Worm (Caenorhabditis elegans) whole organism, young adult: Measurements from ENCODE around the gene rgr-1.

Source experiments
- F22D6.2 ChIP-seq: sonication (generic microtip); optimal IDR thresholded peaks from 2 replicates; lab custom pipeline; 2016; ENCODE audit warnings: mild to moderate bottlenecking, missing genetic modification characterization, missing compliant biosample characterization
- F37B4.10 ChIP-seq: fragments of 200-800 bp; sonication (Bioruptor generic); IDR thresholded peaks from 2 replicates; pipeline ENCODE4 v1.3.6; 2022; ENCODE audit warnings: missing genetic modification characterization, missing compliant biosample characterization
- F49E8.2 ChIP-seq: sonication (generic microtip); optimal IDR thresholded peaks from 3 replicates; lab custom pipeline; 2017; ENCODE audit warnings: missing genetic modification characterization, mild to moderate bottlenecking, missing compliant biosample characterization, antibody characterized with exemption, moderate library complexity; ENCODE audit not compliant: insufficient read depth
- F52B5.7 ChIP-seq: sonication (generic microtip); optimal IDR thresholded peaks from 2 replicates; lab custom pipeline; 2016; ENCODE audit warnings: mild to moderate bottlenecking, missing genetic modification characterization, missing compliant biosample characterization
- K11D2.4 ChIP-seq: fragments of 200-800 bp; sonication (Bioruptor generic); IDR thresholded peaks from 2 replicates; pipeline ENCODE4 v1.3.6; 2022; ENCODE audit warnings: missing genetic modification reagents, missing genetic modification characterization, missing compliant biosample characterization
- K12H6.12 ChIP-seq: fragments of 200-800 bp; sonication (Bioruptor generic); optimal IDR thresholded peaks from 2 replicates; lab custom pipeline; 2018; ENCODE audit warnings: mild to moderate bottlenecking, missing genetic modification characterization, missing compliant biosample characterization
- T26A5.8 ChIP-seq: sonication (generic microtip); optimal IDR thresholded peaks from 2 replicates; lab custom pipeline; 2016; ENCODE audit warnings: missing genetic modification characterization, missing compliant biosample characterization
- Y53G8AR.9 ChIP-seq: fragments of 200-800 bp; sonication (Bioruptor generic); conservative IDR thresholded peaks from 2 replicates; pipeline ENCODE4 v1.3.6; 2022; ENCODE audit warnings: missing genetic modification reagents, missing genetic modification characterization, missing compliant biosample characterization
- Y67H2A.10 ChIP-seq: fragments of 200-800 bp; sonication (Bioruptor generic); conservative IDR thresholded peaks from 2 replicates; pipeline ENCODE4 v1.3.6; 2022; ENCODE audit warnings: missing genetic modification reagents, missing genetic modification characterization, missing compliant biosample characterization
- akir-1 ChIP-seq: fragments of 200-800 bp; sonication (Bioruptor generic); optimal IDR thresholded peaks from 2 replicates; lab custom pipeline; 2018; ENCODE audit warnings: mild to moderate bottlenecking, missing genetic modification characterization, moderate library complexity, missing compliant biosample characterization
- aptf-2 ChIP-seq: fragments of 200-800 bp; sonication (Bioruptor generic); conservative IDR thresholded peaks from 2 replicates; pipeline ENCODE4 v1.3.6; 2022; ENCODE audit warnings: missing genetic modification reagents, missing genetic modification characterization, missing compliant biosample characterization
- attf-5 ChIP-seq: fragments of 200-800 bp; sonication (Bioruptor generic); optimal IDR thresholded peaks from 2 replicates; lab custom pipeline; 2018; ENCODE audit warnings: mild to moderate bottlenecking, missing genetic modification characterization, missing compliant biosample characterization
- bed-1 ChIP-seq: fragments of 200-800 bp; sonication (Bioruptor generic); IDR thresholded peaks from 2 replicates; pipeline ENCODE4 v1.3.6; 2022; ENCODE audit warnings: missing genetic modification reagents, missing genetic modification characterization, missing compliant biosample characterization
- bed-2 ChIP-seq: fragments of 200-800 bp; sonication (Bioruptor generic); IDR thresholded peaks from 2 replicates; pipeline ENCODE4 v1.3.6; 2022; ENCODE audit warnings: missing genetic modification reagents, missing genetic modification characterization, missing compliant biosample characterization
- cebp-2 ChIP-seq: fragments of 200-800 bp; sonication (Bioruptor generic); IDR thresholded peaks from 2 replicates; pipeline ENCODE4 v1.3.6; 2022; ENCODE audit warnings: missing genetic modification characterization, missing compliant biosample characterization
- ceh-100 ChIP-seq: fragments of 200-800 bp; sonication (Bioruptor generic); IDR thresholded peaks from 2 replicates; pipeline ENCODE4 v1.3.6; 2022; ENCODE audit warnings: missing genetic modification reagents, missing genetic modification characterization, missing compliant biosample characterization
- ceh-27 ChIP-seq: fragments of 200-800 bp; sonication (Bioruptor generic); optimal IDR thresholded peaks from 2 replicates; lab custom pipeline; 2018; ENCODE audit warnings: mild to moderate bottlenecking, missing genetic modification characterization, moderate library complexity, missing compliant biosample characterization
- chd-7 ChIP-seq: sonication (generic microtip); optimal IDR thresholded peaks from 2 replicates; lab custom pipeline; 2016; ENCODE audit warnings: mild to moderate bottlenecking, missing genetic modification characterization, moderate library complexity, missing compliant biosample characterization
- die-1 ChIP-seq: sonication (generic microtip); optimal IDR thresholded peaks from 2 replicates; lab custom pipeline; 2016; ENCODE audit warnings: missing genotype, mild to moderate bottlenecking, missing genetic modification characterization, missing compliant biosample characterization
- egl-44 ChIP-seq: fragments of 200-800 bp; sonication (Bioruptor generic); IDR thresholded peaks from 2 replicates; pipeline ENCODE4 v1.3.6; 2022; ENCODE audit warnings: missing genetic modification reagents, missing genetic modification characterization, missing compliant biosample characterization
- egrh-3 ChIP-seq: fragments of 200-800 bp; sonication (Bioruptor generic); IDR thresholded peaks from 2 replicates; pipeline ENCODE4 v1.3.6; 2022; ENCODE audit warnings: missing genetic modification reagents, missing genetic modification characterization, missing compliant biosample characterization
- ekl-4 ChIP-seq: fragments of 200-800 bp; sonication (Bioruptor generic); IDR thresholded peaks from 2 replicates; pipeline ENCODE4 v1.3.6; 2022; ENCODE audit warnings: missing genetic modification reagents, missing genetic modification characterization, missing compliant biosample characterization
- fkh-3 ChIP-seq: sonication (generic microtip); optimal IDR thresholded peaks from 2 replicates; lab custom pipeline; 2016; ENCODE audit warnings: mild to moderate bottlenecking, missing genetic modification characterization, missing compliant biosample characterization
- gei-17 ChIP-seq: fragments of 200-800 bp; sonication (Bioruptor generic); optimal IDR thresholded peaks from 2 replicates; lab custom pipeline; 2018; ENCODE audit warnings: mild to moderate bottlenecking, missing genetic modification characterization, missing compliant biosample characterization
- him-1 ChIP-seq: sonication (generic microtip); optimal IDR thresholded peaks from 2 replicates; lab custom pipeline; 2016; ENCODE audit warnings: missing genotype, missing genetic modification reagents, missing genetic modification characterization, missing compliant biosample characterization
- lag-1 ChIP-seq: fragments of 200-800 bp; sonication (Bioruptor generic); IDR thresholded peaks from 2 replicates; pipeline ENCODE4 v1.3.6; 2022; ENCODE audit warnings: missing genetic modification reagents, missing genetic modification characterization, missing compliant biosample characterization
- let-607 ChIP-seq, 2 experiments: fragments of 200-800 bp in 1 of 2; sonication (Bioruptor generic) in 1 of 2; sonication (generic microtip) in 1 of 2; optimal IDR thresholded peaks; 2 replicates each; lab custom pipeline; 2016 to 2018; ENCODE audit warnings: mild to moderate bottlenecking in 2 of 2, missing compliant biosample characterization in 2 of 2, missing genetic modification characterization in 2 of 2, moderate library complexity in 2 of 2, missing genotype in 1 of 2
- lin-40 ChIP-seq: sonication (generic microtip); optimal IDR thresholded peaks from 2 replicates; lab custom pipeline; 2016; ENCODE audit warnings: missing genetic modification characterization, mild to moderate bottlenecking, missing compliant biosample characterization, missing genotype, missing genetic modification reagents
- madf-10 ChIP-seq: sonication (generic microtip); optimal IDR thresholded peaks from 2 replicates; lab custom pipeline; 2016; ENCODE audit warnings: mild to moderate bottlenecking, missing genetic modification characterization, missing compliant biosample characterization
- madf-6 ChIP-seq: fragments of 200-800 bp; sonication (Bioruptor generic); IDR thresholded peaks from 2 replicates; pipeline ENCODE4 v1.3.6; 2022; ENCODE audit warnings: missing genetic modification reagents, missing genetic modification characterization, missing compliant biosample characterization
- madf-8 ChIP-seq: fragments of 200-800 bp; sonication (Bioruptor generic); conservative IDR thresholded peaks from 2 replicates; pipeline ENCODE4 v1.3.6; 2022; ENCODE audit warnings: missing genetic modification reagents, missing genetic modification characterization, missing compliant biosample characterization
- nfya-2 ChIP-seq: fragments of 200-800 bp; sonication (Bioruptor generic); IDR thresholded peaks from 2 replicates; pipeline ENCODE4 v1.3.6; 2022; ENCODE audit warnings: missing genetic modification reagents, missing genetic modification characterization, missing compliant biosample characterization
- nhr-27 ChIP-seq: fragments of 200-800 bp; sonication (Bioruptor generic); optimal IDR thresholded peaks from 2 replicates; lab custom pipeline; 2018; ENCODE audit warnings: mild to moderate bottlenecking, missing genetic modification characterization, moderate library complexity, missing compliant biosample characterization
- pbrm-1 ChIP-seq: fragments of 200-800 bp; sonication (Bioruptor generic); IDR thresholded peaks from 2 replicates; pipeline ENCODE4 v1.3.6; 2022; ENCODE audit warnings: missing genetic modification reagents, missing genetic modification characterization, missing compliant biosample characterization
- rcor-1 ChIP-seq: fragments of 200-800 bp; sonication (Bioruptor generic); IDR thresholded peaks from 2 replicates; pipeline ENCODE4 v1.3.6; 2022; ENCODE audit warnings: missing genetic modification reagents, missing genetic modification characterization, missing compliant biosample characterization
- rec-8 ChIP-seq, 2 experiments: sonication (generic microtip); optimal IDR thresholded peaks; 2 replicates each; lab custom pipeline; 2016; ENCODE audit warnings: mild to moderate bottlenecking in 2 of 2, missing genetic modification characterization in 2 of 2, missing genetic modification reagents in 2 of 2, missing genotype in 2 of 2, missing biosample characterization in 1 of 2, missing compliant biosample characterization in 1 of 2, moderate library complexity in 1 of 2
- sdz-38 ChIP-seq: sonication (generic microtip); optimal IDR thresholded peaks from 2 replicates; lab custom pipeline; 2016; ENCODE audit warnings: missing genotype, missing genetic modification characterization, missing compliant biosample characterization
- snpc-1.1 ChIP-seq: sonication (generic microtip); optimal IDR thresholded peaks from 2 replicates; lab custom pipeline; 2017; ENCODE audit warnings: missing genetic modification characterization, mild to moderate bottlenecking, missing compliant biosample characterization, antibody characterized with exemption, moderate library complexity, missing genotype, missing genetic modification reagents; ENCODE audit not compliant: insufficient read depth
- somi-1 ChIP-seq: fragments of 200-800 bp; sonication (Bioruptor generic); optimal IDR thresholded peaks from 2 replicates; lab custom pipeline; 2018; ENCODE audit warnings: mild to moderate bottlenecking, missing genetic modification characterization, missing compliant biosample characterization
- sptf-2 ChIP-seq: fragments of 200-800 bp; sonication (Bioruptor generic); optimal IDR thresholded peaks from 2 replicates; lab custom pipeline; 2018; ENCODE audit warnings: mild to moderate bottlenecking, missing genetic modification characterization, missing compliant biosample characterization
- unc-130 ChIP-seq: sonication (generic microtip); optimal IDR thresholded peaks from 2 replicates; lab custom pipeline; 2016; ENCODE audit warnings: missing genetic modification reagents, missing genetic modification characterization, missing compliant biosample characterization
- unc-62 ChIP-seq: fragments of 150-350 bp; optimal IDR thresholded peaks from 2 replicates; lab custom pipeline; 2014; ENCODE audit warnings: missing biosample characterization, missing genetic modification reagents, missing genetic modification characterization
- xnd-1 ChIP-seq: sonication (generic microtip); optimal IDR thresholded peaks from 2 replicates; lab custom pipeline; 2016; ENCODE audit warnings: missing genotype, missing genetic modification reagents, missing genetic modification characterization, missing compliant biosample characterization
- zfh-2 ChIP-seq: fragments of 200-800 bp; sonication (Bioruptor generic); conservative IDR thresholded peaks from 2 replicates; pipeline ENCODE4 v1.3.6; 2022; ENCODE audit warnings: missing genetic modification reagents, missing genetic modification characterization, missing compliant biosample characterization
- zim-3 ChIP-seq: sonication (generic microtip); optimal IDR thresholded peaks from 2 replicates; lab custom pipeline; 2017; ENCODE audit warnings: mild to moderate bottlenecking, missing genetic modification characterization, moderate library complexity, missing compliant biosample characterization
- ztf-22 ChIP-seq: fragments of 200-800 bp; sonication (Bioruptor generic); optimal IDR thresholded peaks from 2 replicates; lab custom pipeline; 2018; ENCODE audit warnings: mild to moderate bottlenecking, missing genetic modification characterization, moderate library complexity, missing compliant biosample characterization
- ztf-25 ChIP-seq: fragments of 200-800 bp; sonication (Bioruptor generic); IDR thresholded peaks from 2 replicates; pipeline ENCODE4 v1.3.6; 2022; ENCODE audit warnings: missing genetic modification reagents, missing genetic modification characterization, missing compliant biosample characterization
- ztf-28 ChIP-seq: fragments of 200-800 bp; sonication (Bioruptor generic); IDR thresholded peaks from 2 replicates; pipeline ENCODE4 v1.3.6; 2022; ENCODE audit warnings: missing genetic modification reagents, missing genetic modification characterization, missing compliant biosample characterization
- ztf-3 ChIP-seq: fragments of 200-800 bp; sonication (Bioruptor generic); optimal IDR thresholded peaks from 2 replicates; lab custom pipeline; 2018; ENCODE audit warnings: mild to moderate bottlenecking, missing genetic modification characterization, missing compliant biosample characterization

rgr-1 gene

DNA sequence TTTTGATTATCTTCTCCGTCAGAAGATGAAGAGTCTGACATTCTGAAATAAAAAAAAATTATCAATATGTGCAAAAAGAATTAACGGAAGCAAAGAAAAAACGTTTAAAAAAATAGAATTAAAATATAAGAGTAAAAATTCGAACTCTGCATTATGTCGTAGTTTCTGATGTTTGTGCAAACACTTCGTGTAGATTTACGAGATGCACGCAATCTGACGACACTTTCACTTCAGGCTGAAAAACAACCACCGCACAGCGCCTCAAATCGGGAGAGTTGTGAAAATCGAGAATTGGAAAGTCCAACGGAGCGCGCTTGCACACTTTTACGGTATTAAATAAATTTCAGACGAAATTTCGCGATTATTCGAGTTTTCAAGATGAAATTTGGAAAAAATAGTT, 13.1 kb downstream of the rgr-1 start, which contains the start of gene T26G10.1 (continued):
- TF ChIP-seq egrh-3 (GFP tag; lab: Robert Waterston, UW) (0 out of 2 replicates have a peak, but pooled peaks have one; percentile 36), K12H6.12 (tag; lab: Kevin White, UChicago) (no peak), nhr-27 (tag; lab: Kevin White, UChicago) (no peak), fkh-3 (no peak), ekl-4 (GFP tag; lab: Robert Waterston, UW) (peak; percentile 87), cebp-2 (GFP tag; lab: Robert Waterston, UW) (no peak), madf-8 (GFP tag; lab: Robert Waterston, UW) (peak; percentile 68), nfya-2 (GFP tag; lab: Robert Waterston, UW) (no peak), aptf-2 (GFP tag; lab: Robert Waterston, UW) (no peak), bed-1 (no peak), zim-3 (tag; lab: Kevin White, UChicago) (no peak), madf-10 (tag; lab: Kevin White, UChicago) (no peak), F52B5.7 (no peak), unc-62 (GFP tag; lab: Kevin White, UChicago) (no peak), sdz-38 (tag; lab: Kevin White, UChicago) (no peak), ceh-27 (GFP tag; lab: Kevin White, UChicago) (peak; percentile 34), Y53G8AR.9 (GFP tag; lab: Robert Waterston, UW) (no peak), zfh-2 (no peak), Y67H2A.10 (GFP tag; lab: Robert Waterston, UW) (no peak), ztf-25 (GFP tag; lab: Robert Waterston, UW) (no peak), ceh-100 (GFP tag; lab: Robert Waterston, UW) (peak; percentile 89), pbrm-1 (GFP tag; lab: Robert Waterston, UW) (peak; percentile 80), sptf-2 (GFP tag; lab: Kevin White, UChicago) (no peak), somi-1 (GFP tag; lab: Kevin White, UChicago) (no peak), lag-1 (no peak), gei-17 (no peak), ztf-3 (GFP tag; lab: Kevin White, UChicago) (no peak), rec-8 (tag; optimal IDR thresholded peaks at IDR 0.05; lab: Kevin White, UChicago) (no peak), F22D6.2 (tag; lab: Kevin White, UChicago) (no peak), lin-40 (tag; lab: Kevin White, UChicago) (peak; percentile 51), attf-5 (peak; percentile 73), xnd-1 (tag; lab: Kevin White, UChicago) (peak; percentile 17), bed-2 (no peak), akir-1 (GFP tag; lab: Kevin White, UChicago) (no peak), ztf-22 (GFP tag; lab: Kevin White, UChicago) (no peak), rcor-1 (GFP tag; lab: Robert Waterston, UW) (peak; percentile 86), snpc-1.1 (tag; lab: Kevin White, UChicago) (peak; percentile 73), ztf-28 (GFP tag; lab: Robert Waterston, UW) (0 out of 2 replicates have a peak, but pooled peaks have one; percentile 72), die-1 (tag; lab: Kevin White, UChicago) (no peak), F49E8.2 (tag; lab: Kevin White, UChicago) (no peak), F37B4.10 (GFP tag; lab: Robert Waterston, UW) (no peak), egl-44 (GFP tag; lab: Robert Waterston, UW) (peak; percentile 7; the same call in 1 of the 2 replicates), madf-6 (peak; percentile 83), chd-7 (no peak), unc-130 (no peak), him-1 (tag; lab: Kevin White, UChicago) (no peak), K11D2.4 (GFP tag; lab: Robert Waterston, UW) (no peak), let-607 (tag; optimal IDR thresholded peaks at IDR 0.05; lab: Kevin White, UChicago) (no peak), T26A5.8 (no peak)
